Worm (Caenorhabditis elegans) whole organism, early embryonic: Measurements from ENCODE around the gene C06E1.1.

Experiments used
- B0310.2 ChIP-seq: sonication (generic microtip); optimal IDR thresholded peaks from 2 replicates; lab custom pipeline; 2016; ENCODE audit warnings: mild to moderate bottlenecking, missing genetic modification characterization, missing compliant biosample characterization
- aly-1 ChIP-seq: sonication (generic microtip); optimal IDR thresholded peaks from 2 replicates; lab custom pipeline; 2016; ENCODE audit warnings: missing genetic modification characterization, missing compliant biosample characterization
- ama-1 ChIP-seq: fragments of 150-350 bp; optimal IDR thresholded peaks from 2 replicates; lab custom pipeline; 2014
- ceh-13 ChIP-seq: fragments of 200-800 bp; sonication (Bioruptor generic); optimal IDR thresholded peaks from 2 replicates; lab custom pipeline; 2018; ENCODE audit warnings: mild to moderate bottlenecking, missing genetic modification characterization, missing compliant biosample characterization
- hmbx-1 ChIP-seq: sonication (generic microtip); optimal IDR thresholded peaks from 2 replicates; lab custom pipeline; 2016; ENCODE audit warnings: mild to moderate bottlenecking, missing genetic modification characterization, missing compliant biosample characterization
- sea-1 ChIP-seq: fragments of 200-800 bp; sonication (Bioruptor generic); conservative IDR thresholded peaks from 2 replicates; pipeline ENCODE4 v1.3.6; 2022; ENCODE audit warnings: missing genetic modification characterization, missing compliant biosample characterization
- tra-4 ChIP-seq: sonication (generic microtip); optimal IDR thresholded peaks from 2 replicates; lab custom pipeline; 2017; ENCODE audit warnings: missing genetic modification characterization, missing compliant biosample characterization

DNA sequence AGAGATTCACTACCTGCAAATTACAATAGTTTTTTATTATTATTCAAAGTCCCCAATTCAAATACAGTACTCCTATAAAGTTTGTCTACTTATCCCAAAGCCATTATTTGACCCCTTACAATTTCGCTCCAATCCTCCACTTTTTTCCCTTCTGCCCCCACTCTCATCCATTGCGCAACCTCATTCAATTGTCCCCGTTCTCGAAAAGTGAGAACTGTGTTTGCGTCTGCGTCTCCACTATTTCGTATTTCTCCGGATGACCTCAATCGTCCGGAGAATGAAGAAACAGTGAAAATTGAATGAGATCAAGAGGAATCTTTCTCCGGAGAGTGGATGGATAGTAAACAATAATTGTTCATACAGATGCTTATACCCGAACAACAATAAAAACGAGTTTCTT lies 8.9 kb upstream of the C06E1.1 start:
- no peak for TF ChIP-seq tra-4 (tag; lab: Kevin White, UChicago)
- no peak for TF ChIP-seq ama-1 (lab: Kevin White, UChicago)
- TF ChIP-seq B0310.2 (tag; lab: Kevin White, UChicago): no peak
- TF ChIP-seq hmbx-1: no peak
- no peak for TF ChIP-seq sea-1 (GFP tag; lab: Robert Waterston, UW)
- TF ChIP-seq ceh-13 (GFP tag; lab: Kevin White, UChicago): no peak
- no peak for TF ChIP-seq aly-1 (tag; lab: Kevin White, UChicago)
